Worm (Caenorhabditis elegans): ENCODE measurements around the gene dap-3.
A peak's percentile ranks its signal among the peaks of the same experiment; 100 is the strongest.

- no peak for TF ChIP-seq nhr-11 (tag; optimal IDR thresholded peaks at IDR 0.05)
- peak; percentile 21 for TF ChIP-seq nfya-1 (tag; optimal IDR thresholded peaks at IDR 0.05)
- no peak for TF ChIP-seq fkh-10 (GFP tag; optimal IDR thresholded peaks at IDR 0.05)
- no peak for TF ChIP-seq pax-1 (tag; optimal IDR thresholded peaks at IDR 0.05)
- no peak for TF ChIP-seq unc-3 (GFP tag; conservative IDR thresholded peaks at IDR 0.05)
- TF ChIP-seq unc-3 (tag; optimal IDR thresholded peaks at IDR 0.05) = no peak
- no peak for TF ChIP-seq sox-4 (tag; optimal IDR thresholded peaks at IDR 0.05)
- TF ChIP-seq unc-86 (tag; optimal IDR thresholded peaks at IDR 0.05) = no peak
These were observed 26.5 kb downstream of the dap-3 start, which contains the start of gene ccm-3 for ce11 chrII:10607238-10607961.
